Worm (Caenorhabditis elegans) whole organism, mixed stage, embryonic: ENCODE data around the gene sre-46.

Source experiments
- bed-3 ChIP-seq: fragments of 200-800 bp; sonication (Bioruptor generic); optimal IDR thresholded peaks from 3 replicates; lab custom pipeline; 2018; ENCODE audit warnings: mild to moderate bottlenecking, missing genetic modification characterization, moderate library complexity, missing compliant biosample characterization
- blmp-1 ChIP-seq: fragments of 150-350 bp; optimal IDR thresholded peaks from 2 replicates; lab custom pipeline; 2014; ENCODE audit warnings: missing biosample characterization, missing genetic modification characterization
- ceh-39 ChIP-seq: fragments of 150-350 bp; optimal IDR thresholded peaks from 2 replicates; lab custom pipeline; 2014; ENCODE audit warnings: missing biosample characterization, missing genetic modification characterization
- ceh-43 ChIP-seq: fragments of 200-800 bp; sonication (Bioruptor generic); optimal IDR thresholded peaks from 2 replicates; lab custom pipeline; 2018; ENCODE audit warnings: mild to moderate bottlenecking, missing genetic modification characterization, moderate library complexity, missing compliant biosample characterization
- ceh-83 ChIP-seq: fragments of 200-800 bp; sonication (Bioruptor generic); optimal IDR thresholded peaks from 2 replicates; lab custom pipeline; 2018; ENCODE audit warnings: mild to moderate bottlenecking, missing genetic modification characterization, missing compliant biosample characterization
- ces-1 ChIP-seq: fragments of 150-350 bp; optimal IDR thresholded peaks from 2 replicates; lab custom pipeline; 2014; ENCODE audit warnings: missing biosample characterization, missing genetic modification reagents, missing genetic modification characterization
- cnd-1 ChIP-seq: fragments of 200-800 bp; sonication (Bioruptor generic); optimal IDR thresholded peaks from 2 replicates; lab custom pipeline; 2018; ENCODE audit warnings: mild to moderate bottlenecking, missing genetic modification characterization, missing compliant biosample characterization
- drap-1 ChIP-seq: fragments of 200-800 bp; sonication (Bioruptor generic); optimal IDR thresholded peaks from 3 replicates; lab custom pipeline; 2018; ENCODE audit warnings: mild to moderate bottlenecking, missing genetic modification characterization, missing compliant biosample characterization
- elt-1 ChIP-seq: sonication (generic microtip); optimal IDR thresholded peaks from 2 replicates; lab custom pipeline; 2017; ENCODE audit warnings: missing genetic modification characterization, mild to moderate bottlenecking, missing compliant biosample characterization, antibody characterized with exemption, moderate library complexity, borderline replicate concordance; ENCODE audit not compliant: insufficient read depth
- elt-3 ChIP-seq: fragments of 150-350 bp; optimal IDR thresholded peaks from 2 replicates; lab custom pipeline; 2014; ENCODE audit warnings: missing biosample characterization, missing genetic modification characterization
- flh-1 ChIP-seq: fragments of 200-800 bp; sonication (Bioruptor generic); optimal IDR thresholded peaks from 2 replicates; lab custom pipeline; 2018; ENCODE audit warnings: mild to moderate bottlenecking, missing genetic modification characterization, moderate library complexity, missing compliant biosample characterization
- ham-2 ChIP-seq: fragments of 200-800 bp; sonication (Bioruptor generic); optimal IDR thresholded peaks from 2 replicates; lab custom pipeline; 2018; ENCODE audit warnings: mild to moderate bottlenecking, missing genetic modification characterization, missing compliant biosample characterization
- hlh-1 ChIP-seq: fragments of 150-350 bp; optimal IDR thresholded peaks from 2 replicates; lab custom pipeline; 2014; ENCODE audit warnings: missing biosample characterization, missing genetic modification reagents, missing genetic modification characterization
- lin-13 ChIP-seq: fragments of 150-350 bp; optimal IDR thresholded peaks from 2 replicates; lab custom pipeline; 2014; ENCODE audit warnings: missing biosample characterization, missing genetic modification characterization
- lin-32 ChIP-seq: fragments of 200-800 bp; sonication (Bioruptor generic); optimal IDR thresholded peaks from 2 replicates; lab custom pipeline; 2018; ENCODE audit warnings: mild to moderate bottlenecking, missing genetic modification characterization, missing compliant biosample characterization
- lsy-2 ChIP-seq: fragments of 150-350 bp; optimal IDR thresholded peaks from 2 replicates; lab custom pipeline; 2014; ENCODE audit warnings: missing biosample characterization, missing genetic modification characterization
- mab-5 ChIP-seq: fragments of 150-350 bp; optimal IDR thresholded peaks from 2 replicates; lab custom pipeline; 2014; ENCODE audit warnings: missing biosample characterization, missing genetic modification characterization
- mep-1 ChIP-seq: fragments of 150-350 bp; optimal IDR thresholded peaks from 2 replicates; lab custom pipeline; 2017; ENCODE audit warnings: missing biosample characterization, missing genetic modification reagents, missing genetic modification characterization, inconsistent platforms
- mls-2 ChIP-seq: sonication (generic microtip); optimal IDR thresholded peaks from 2 replicates; lab custom pipeline; 2016; ENCODE audit warnings: mild to moderate bottlenecking, missing genetic modification characterization, moderate library complexity, missing compliant biosample characterization
- nhr-12 ChIP-seq: fragments of 150-350 bp; optimal IDR thresholded peaks from 2 replicates; lab custom pipeline; 2014; ENCODE audit warnings: missing biosample characterization, missing genetic modification characterization
- nhr-2 ChIP-seq: fragments of 150-350 bp; optimal IDR thresholded peaks from 2 replicates; lab custom pipeline; 2014; ENCODE audit warnings: missing biosample characterization, missing genetic modification characterization
- nhr-237 ChIP-seq: fragments of 150-350 bp; optimal IDR thresholded peaks from 2 replicates; lab custom pipeline; 2014; ENCODE audit warnings: missing biosample characterization, missing genetic modification characterization
- nhr-28 ChIP-seq: fragments of 150-350 bp; optimal IDR thresholded peaks from 2 replicates; lab custom pipeline; 2014; ENCODE audit warnings: missing biosample characterization, missing genetic modification characterization
- nhr-76 ChIP-seq: sonication (generic microtip); optimal IDR thresholded peaks from 2 replicates; lab custom pipeline; 2017; ENCODE audit warnings: missing biosample characterization, missing genetic modification characterization
- pha-4 ChIP-seq: fragments of 150-350 bp; optimal IDR thresholded peaks from 2 replicates; lab custom pipeline; 2018; ENCODE audit warnings: missing biosample characterization, missing genetic modification reagents, missing genetic modification characterization
- sem-2 ChIP-seq: fragments of 200-800 bp; sonication (Bioruptor generic); optimal IDR thresholded peaks from 2 replicates; lab custom pipeline; 2018; ENCODE audit warnings: mild to moderate bottlenecking, missing genetic modification characterization, missing compliant biosample characterization
- sptf-1 ChIP-seq: sonication (generic microtip); optimal IDR thresholded peaks from 2 replicates; lab custom pipeline; 2017; ENCODE audit warnings: mild to moderate bottlenecking, missing genetic modification characterization, moderate library complexity, missing compliant biosample characterization
- tbx-8 ChIP-seq: fragments of 200-800 bp; sonication (Bioruptor generic); optimal IDR thresholded peaks from 2 replicates; lab custom pipeline; 2018; ENCODE audit warnings: mild to moderate bottlenecking, missing genetic modification characterization, moderate library complexity, missing compliant biosample characterization
- unc-120 ChIP-seq: sonication (generic microtip); optimal IDR thresholded peaks from 2 replicates; lab custom pipeline; 2017; ENCODE audit warnings: missing genetic modification characterization, missing compliant biosample characterization; ENCODE audit not compliant: poor library complexity, severe bottlenecking
- unc-39 ChIP-seq: fragments of 150-350 bp; optimal IDR thresholded peaks from 2 replicates; lab custom pipeline; 2014; ENCODE audit warnings: missing biosample characterization, missing genetic modification characterization
- unc-62 ChIP-seq: fragments of 150-350 bp; optimal IDR thresholded peaks from 2 replicates; lab custom pipeline; 2014; ENCODE audit warnings: missing biosample characterization, missing genetic modification reagents, missing genetic modification characterization
- zip-8 ChIP-seq: fragments of 150-350 bp; optimal IDR thresholded peaks from 2 replicates; lab custom pipeline; 2014; ENCODE audit warnings: missing biosample characterization, missing genetic modification characterization
- ztf-11 ChIP-seq: fragments of 150-350 bp; optimal IDR thresholded peaks from 2 replicates; lab custom pipeline; 2014; ENCODE audit warnings: missing biosample characterization, missing genetic modification characterization

Gene sre-46

DNA sequence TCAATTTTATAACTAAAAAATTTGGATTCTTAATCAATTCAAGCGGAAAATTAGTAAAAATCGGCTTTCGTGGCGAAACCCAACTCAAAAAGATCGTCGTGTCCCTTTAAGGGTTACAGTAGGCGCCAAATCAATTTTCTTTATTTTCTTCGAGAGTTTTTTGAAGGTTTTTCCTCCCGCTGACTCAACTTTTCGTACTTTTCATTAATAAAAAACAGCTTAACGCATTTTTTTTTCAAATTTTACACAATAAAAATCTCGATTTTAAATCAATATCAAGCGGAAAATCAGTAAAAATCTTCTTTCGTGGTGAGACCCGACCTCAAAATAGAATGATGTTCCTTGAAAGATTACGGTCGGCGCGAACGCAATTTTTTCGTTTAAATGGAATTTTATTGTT lies 11.0 kb upstream of the sre-46 start:
- TF ChIP-seq pha-4 (no peak), sem-2 (no peak), hlh-1 (tag; lab: Kevin White, UChicago) (no peak), ceh-83 (GFP tag; lab: Kevin White, UChicago) (no peak), drap-1 (GFP tag; lab: Kevin White, UChicago) (no peak), unc-39 (tag; lab: Kevin White, UChicago) (no peak), tbx-8 (GFP tag; lab: Kevin White, UChicago) (no peak), nhr-237 (tag; lab: Kevin White, UChicago) (no peak), cnd-1 (tag; lab: Kevin White, UChicago) (no peak), sptf-1 (tag; lab: Kevin White, UChicago) (no peak), nhr-28 (tag; lab: Kevin White, UChicago) (no peak), elt-1 (no peak), mab-5 (tag; lab: Kevin White, UChicago) (no peak), nhr-2 (tag; lab: Kevin White, UChicago) (no peak), lsy-2 (tag; lab: Kevin White, UChicago) (no peak), ceh-39 (tag; lab: Kevin White, UChicago) (no peak), ham-2 (GFP tag; lab: Kevin White, UChicago) (no peak), bed-3 (GFP tag; lab: Kevin White, UChicago) (no peak)

- TF ChIP-seq pha-4 (no peak), drap-1 (GFP tag; lab: Kevin White, UChicago) (no peak), mls-2 (tag; lab: Kevin White, UChicago) (no peak), unc-39 (tag; lab: Kevin White, UChicago) (no peak), blmp-1 (tag; lab: Kevin White, UChicago) (no peak), sem-2 (no peak), nhr-2 (tag; lab: Kevin White, UChicago) (no peak), lin-13 (tag; lab: Kevin White, UChicago) (no peak), lin-32 (no peak), sptf-1 (tag; lab: Kevin White, UChicago) (no peak), unc-120 (no peak)
Measured at ce11 chrII:13729416-13729815, 8.3 kb upstream of the sre-46 start, which contains the start of gene Y54G9A.9. TSS of gene Y54G9A.9 (plus strand) at chrII:13729716.

DNA sequence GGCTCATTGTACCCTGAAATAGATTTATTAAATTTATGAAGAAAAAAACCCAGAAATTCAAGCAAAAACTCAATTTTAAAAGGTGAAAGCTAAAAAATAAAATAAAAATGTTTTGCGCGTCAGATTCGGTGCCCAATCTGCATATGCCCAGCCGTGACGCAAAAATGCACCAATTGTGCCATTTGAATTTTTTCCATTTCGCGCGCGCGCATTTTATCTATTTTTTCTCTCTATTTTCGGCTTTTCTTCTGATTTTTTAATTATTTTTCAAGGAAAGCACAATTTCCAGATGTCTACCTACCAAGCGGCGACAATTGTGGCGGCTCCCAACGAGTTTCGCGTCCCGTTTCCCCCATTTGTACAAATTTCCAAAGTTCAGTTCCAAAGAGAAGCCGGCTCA lies 4.7 kb upstream of the sre-46 start, which contains the start of the genes Y54G9A.7 and bub-3:
Y54G9A.7 (minus strand) TSS at position 7 of the 400 bp plus-strand sequence.
bub-3 (plus strand) TSS at position 270 of the 400 bp plus-strand sequence.
- TF ChIP-seq nhr-12 (tag; lab: Kevin White, UChicago) (no peak), lsy-2 (tag; lab: Kevin White, UChicago) (peak; percentile 27), unc-62 (no peak), mab-5 (tag; lab: Kevin White, UChicago) (no peak), hlh-1 (tag; lab: Kevin White, UChicago) (no peak), zip-8 (no peak), mls-2 (tag; lab: Kevin White, UChicago) (no peak), mep-1 (tag; lab: Kevin White, UChicago) (peak; percentile 14), elt-1 (no peak), sem-2 (no peak), sptf-1 (tag; lab: Kevin White, UChicago) (no peak)

- no peak for TF ChIP-seq blmp-1 (tag; lab: Kevin White, UChicago)
- TF ChIP-seq elt-3 (tag; lab: Kevin White, UChicago): no peak
- no peak for TF ChIP-seq ces-1 (GFP tag; lab: Kevin White, UChicago)
- no peak for TF ChIP-seq nhr-2 (tag; lab: Kevin White, UChicago)
- TF ChIP-seq ceh-83 (GFP tag; lab: Kevin White, UChicago): no peak
- TF ChIP-seq nhr-76 (tag; lab: Kevin White, UChicago): no peak
- no peak for TF ChIP-seq ham-2 (GFP tag; lab: Kevin White, UChicago)
- TF ChIP-seq, all 35 proteins: peak for 0
Measured at ce11 chrII:13723754-13724153, 2.6 kb upstream of the sre-46 start.

DNA sequence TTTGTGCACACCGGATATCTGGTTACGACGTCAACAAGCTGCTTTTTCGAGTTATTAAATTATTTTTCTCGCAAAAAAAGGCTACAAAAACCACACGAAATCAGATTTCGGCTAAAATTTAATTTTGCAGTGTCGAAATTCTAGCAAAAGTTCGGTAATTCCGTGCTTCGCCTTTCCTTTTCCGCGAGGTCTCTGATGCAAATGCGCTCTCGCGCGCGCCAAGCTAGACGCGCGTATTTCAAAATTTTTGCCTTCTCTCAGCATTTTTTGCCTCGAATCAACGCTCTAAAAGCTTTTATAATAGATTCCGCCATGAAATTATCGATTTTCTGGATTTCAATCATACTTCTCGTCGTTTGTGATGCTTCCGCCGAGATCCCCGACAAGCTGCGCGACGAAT lies 1.6 kb upstream of the sre-46 start, which contains the start of gene Y54G9A.5:
Y54G9A.5 (plus strand) TSS at position 245 of the 400 bp plus-strand sequence.
- TF ChIP-seq ces-1 (GFP tag; lab: Kevin White, UChicago) (no peak), nhr-28 (tag; lab: Kevin White, UChicago) (no peak), ztf-11 (tag; lab: Kevin White, UChicago) (no peak), lin-32 (no peak), unc-39 (tag; lab: Kevin White, UChicago) (no peak), sptf-1 (tag; lab: Kevin White, UChicago) (no peak), unc-62 (no peak), mep-1 (tag; lab: Kevin White, UChicago) (no peak), ceh-43 (no peak), mab-5 (tag; lab: Kevin White, UChicago) (no peak), ceh-39 (tag; lab: Kevin White, UChicago) (no peak), ceh-83 (GFP tag; lab: Kevin White, UChicago) (no peak), flh-1 (GFP tag; lab: Kevin White, UChicago) (no peak), nhr-2 (tag; lab: Kevin White, UChicago) (no peak), elt-1 (no peak), unc-120 (no peak), cnd-1 (tag; lab: Kevin White, UChicago) (no peak)
